Worm (Caenorhabditis elegans) whole organism, L1 larva: ENCODE results near the gene ttbk-2.1.

Experiments
- aly-2 ChIP-seq: fragments of 150-350 bp; optimal IDR thresholded peaks from 2 replicates; lab custom pipeline; 2014; ENCODE audit warnings: missing biosample characterization, missing genetic modification characterization
- dpl-1 ChIP-seq, 3 experiments: fragments of 150-350 bp in 2 of 3; sonication (generic microtip) in 1 of 3; optimal IDR thresholded peaks; 2 replicates each; lab custom pipeline; 2014 to 2017; ENCODE audit warnings: missing biosample characterization in 3 of 3, missing genetic modification characterization in 3 of 3, missing genetic modification reagents in 3 of 3
- nhr-237 ChIP-seq: fragments of 150-350 bp; optimal IDR thresholded peaks from 2 replicates; lab custom pipeline; 2014; ENCODE audit warnings: missing biosample characterization, missing genetic modification characterization
- snpc-4 ChIP-seq: fragments of 150-350 bp; optimal IDR thresholded peaks from 2 replicates; lab custom pipeline; 2014; ENCODE audit warnings: missing biosample characterization, missing genetic modification characterization
- tbx-2 ChIP-seq: sonication (generic microtip); optimal IDR thresholded peaks from 2 replicates; lab custom pipeline; 2016; ENCODE audit warnings: missing genetic modification characterization, missing compliant biosample characterization
- xbp-1 ChIP-seq: sonication (generic microtip); optimal IDR thresholded peaks from 2 replicates; lab custom pipeline; 2016; ENCODE audit warnings: missing genetic modification characterization, missing compliant biosample characterization

ce11 chrIV:5288932-5289331, 30.4 kb downstream of the ttbk-2.1 start:
- TF ChIP-seq tbx-2 (tag; lab: Kevin White, UChicago) (no peak), dpl-1 (GFP tag; optimal IDR thresholded peaks at IDR 0.05; lab: Kevin White, UChicago) (no peak), xbp-1 (tag; lab: Kevin White, UChicago) (no peak), snpc-4 (tag; lab: Kevin White, UChicago) (no peak), aly-2 (tag; lab: Kevin White, UChicago) (no peak), nhr-237 (tag; lab: Kevin White, UChicago) (no peak)
